Fruit fly (Drosophila melanogaster): ENCODE measurements around the gene Sbat.
A peak's percentile ranks its signal among the peaks of the same experiment; 100 is the strongest.

The Sbat gene

DNA sequence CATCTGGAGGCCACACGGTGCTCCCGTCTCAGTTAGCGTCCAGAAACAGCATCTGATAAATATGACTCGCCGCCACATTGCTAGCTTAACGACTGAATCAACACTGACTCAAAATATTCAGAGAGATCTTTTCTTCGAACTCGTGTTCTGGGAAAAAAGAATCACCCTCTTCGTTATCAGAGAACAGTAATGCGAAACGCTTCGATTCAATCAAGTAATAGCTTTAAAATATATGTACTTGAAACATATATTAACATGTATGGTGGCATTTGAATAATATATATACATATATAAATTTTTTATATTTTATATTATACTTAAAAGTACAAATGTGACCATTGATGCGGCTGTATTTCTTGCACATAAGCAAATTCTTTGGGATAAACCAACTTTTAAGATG lies 32.5 kb upstream of the Sbat start, which contains the start of gene CG18557:
Gene CG18557 (minus strand): TSS at position 101 of the 400 bp plus-strand sequence.
- TF ChIP-seq svp (GFP tag) (peak; percentile 77), CG6792 (GFP tag; optimal IDR thresholded peaks at IDR 0.05) (no peak)

DNA sequence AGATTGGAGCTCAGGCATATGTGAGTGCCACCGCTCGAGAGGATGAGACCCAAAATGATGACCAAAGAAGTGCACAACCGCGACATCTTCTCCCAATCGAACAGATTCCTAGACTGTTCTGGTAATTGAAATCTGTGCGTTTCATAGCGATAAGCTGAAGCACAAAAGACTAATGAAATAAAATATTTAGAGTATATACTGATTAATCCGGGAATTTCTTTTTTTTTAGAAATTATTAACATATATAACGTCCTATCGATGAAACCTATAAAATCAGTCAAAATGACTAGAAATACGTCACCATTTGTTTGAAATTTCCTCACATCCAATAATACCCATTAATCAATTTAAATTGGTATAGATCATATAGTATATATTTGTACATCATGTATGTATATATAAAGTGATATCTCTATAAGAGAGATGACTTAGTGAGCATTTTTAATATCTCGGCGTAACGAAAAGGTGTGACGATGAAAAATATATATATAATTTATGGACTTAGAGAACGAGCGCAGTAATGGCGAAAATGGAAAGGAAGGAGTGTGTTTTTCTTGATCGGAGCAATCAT lies 30.9 kb upstream of the Sbat start, which contains the start of the genes CG3117 and CG2983:
Gene CG3117 (minus strand): TSS at position 101 of the 571 bp plus-strand sequence.
Gene CG2983 (plus strand): TSS at position 521 of the 571 bp plus-strand sequence.
- TF ChIP-seq salr (GFP tag; optimal IDR thresholded peaks at IDR 0.05): no peak
- TF ChIP-seq Blimp-1 (GFP tag; optimal IDR thresholded peaks at IDR 0.05): no peak
- TF ChIP-seq Sox15 (GFP tag; optimal IDR thresholded peaks at IDR 0.05): no peak
- TF ChIP-seq CG9139 (GFP tag; optimal IDR thresholded peaks at IDR 0.05): no peak
- TF ChIP-seq Gug (GFP tag; IDR thresholded peaks at IDR 0.05): no peak
- TF ChIP-seq CG11294 (GFP tag; IDR thresholded peaks at IDR 0.05): no peak
- TF ChIP-seq lz (GFP tag; optimal IDR thresholded peaks at IDR 0.05): no peak
- no peak for TF ChIP-seq svp (GFP tag)
- no peak for TF ChIP-seq fd59A (GFP tag; optimal IDR thresholded peaks at IDR 0.05)
- TF ChIP-seq CG32006 (GFP tag; optimal IDR thresholded peaks at IDR 0.05): no peak
- TF ChIP-seq Eip93F (GFP tag; optimal IDR thresholded peaks at IDR 0.05): no peak
- no peak for TF ChIP-seq Met (GFP tag; optimal IDR thresholded peaks at IDR 0.05)
- TF ChIP-seq topi (GFP tag; optimal IDR thresholded peaks at IDR 0.05): no peak
- no peak for TF ChIP-seq Hr38 (GFP tag; optimal IDR thresholded peaks at IDR 0.05)
- no peak for TF ChIP-seq CG8119 (GFP tag; IDR thresholded peaks at IDR 0.05)
- no peak for TF ChIP-seq dsx (GFP tag; optimal IDR thresholded peaks at IDR 0.05; ENCODE audit: poor library complexity, severe bottlenecking)
- TF ChIP-seq CG6163 (GFP tag; IDR thresholded peaks at IDR 0.05): no peak
- no peak for TF ChIP-seq CG6808 (GFP tag; optimal IDR thresholded peaks at IDR 0.05)
- TF ChIP-seq CG11902 (GFP tag; optimal IDR thresholded peaks at IDR 0.05): no peak

DNA sequence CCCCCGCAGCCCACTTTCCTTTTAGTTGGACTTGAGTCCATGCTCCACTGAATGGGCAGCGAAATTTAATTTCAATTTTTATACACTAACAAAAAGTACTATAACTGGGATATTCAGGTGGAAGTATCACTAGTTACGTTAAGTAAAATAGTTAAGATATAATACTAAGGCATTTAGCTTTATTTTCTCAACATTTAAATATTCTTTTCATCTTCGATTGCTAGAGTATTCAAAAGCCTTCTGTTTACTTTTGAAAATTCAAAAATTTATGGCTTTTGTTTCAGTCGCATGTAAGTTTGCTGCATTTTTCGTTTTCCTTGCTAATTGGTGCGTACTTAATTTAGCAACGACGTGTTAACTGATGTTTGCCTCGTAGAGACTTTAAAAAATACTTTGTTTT lies 26.6 kb upstream of the Sbat start:
- TF ChIP-seq Sox14 (GFP tag; optimal IDR thresholded peaks at IDR 0.05) (no peak), CG6808 (GFP tag; optimal IDR thresholded peaks at IDR 0.05) (no peak), achi (GFP tag; optimal IDR thresholded peaks at IDR 0.05) (peak; percentile 6), CG15336 (GFP tag; IDR thresholded peaks at IDR 0.05) (peak; percentile 69), Eip78C (GFP tag) (peak; percentile 64), acj6 (GFP tag; optimal IDR thresholded peaks at IDR 0.05) (peak; percentile 19), Hr4 (GFP tag; optimal IDR thresholded peaks at IDR 0.05) (peak; percentile 27), CG8119 (GFP tag; IDR thresholded peaks at IDR 0.05) (peak; percentile 64), CG6276 (GFP tag; optimal IDR thresholded peaks at IDR 0.05) (peak; percentile 24), OdsH (GFP tag; optimal IDR thresholded peaks at IDR 0.05) (no peak), CG32006 (GFP tag; optimal IDR thresholded peaks at IDR 0.05) (peak; percentile 62)

DNA sequence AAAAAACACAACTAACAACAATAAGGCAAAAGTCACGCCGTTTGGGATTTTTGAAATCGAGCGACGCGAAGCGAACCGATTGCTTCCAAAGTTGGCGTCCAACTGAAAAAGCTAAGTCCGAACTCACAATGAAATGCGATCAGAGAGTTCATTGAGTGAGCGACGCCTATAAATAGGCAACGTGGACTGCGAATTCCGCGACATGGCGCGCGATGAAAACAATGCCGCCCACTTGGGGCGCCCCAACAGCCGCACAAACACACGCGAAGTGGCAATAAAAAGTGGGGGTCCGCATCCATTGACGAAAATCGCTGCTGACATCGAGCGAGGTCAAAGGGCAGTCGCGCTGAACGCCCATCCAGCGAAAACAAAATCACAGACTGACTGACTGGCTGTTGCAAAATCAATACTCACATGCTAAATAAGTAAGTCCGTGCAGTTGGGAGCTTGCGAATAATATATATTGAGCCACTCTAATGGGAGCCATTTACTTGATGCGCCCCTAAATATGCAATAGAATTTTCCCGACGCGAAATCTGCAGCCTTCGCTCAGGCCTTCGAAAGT lies 22.9 kb upstream of the Sbat start:
- no peak for TF ChIP-seq dsx (GFP tag; optimal IDR thresholded peaks at IDR 0.05; ENCODE audit: poor library complexity, severe bottlenecking)
- TF ChIP-seq CG8119 (GFP tag; IDR thresholded peaks at IDR 0.05): peak; percentile 52; the same call in 2 of the 3 replicates
- no peak for TF ChIP-seq CG8319 (GFP tag; optimal IDR thresholded peaks at IDR 0.05)
- TF ChIP-seq acj6 (GFP tag; optimal IDR thresholded peaks at IDR 0.05): peak; percentile 13
- peak; percentile 76 for TF ChIP-seq svp (GFP tag)
- no peak for TF ChIP-seq CG6792 (GFP tag; optimal IDR thresholded peaks at IDR 0.05)
- no peak for TF ChIP-seq CG31627 (GFP tag; optimal IDR thresholded peaks at IDR 0.05)

DNA sequence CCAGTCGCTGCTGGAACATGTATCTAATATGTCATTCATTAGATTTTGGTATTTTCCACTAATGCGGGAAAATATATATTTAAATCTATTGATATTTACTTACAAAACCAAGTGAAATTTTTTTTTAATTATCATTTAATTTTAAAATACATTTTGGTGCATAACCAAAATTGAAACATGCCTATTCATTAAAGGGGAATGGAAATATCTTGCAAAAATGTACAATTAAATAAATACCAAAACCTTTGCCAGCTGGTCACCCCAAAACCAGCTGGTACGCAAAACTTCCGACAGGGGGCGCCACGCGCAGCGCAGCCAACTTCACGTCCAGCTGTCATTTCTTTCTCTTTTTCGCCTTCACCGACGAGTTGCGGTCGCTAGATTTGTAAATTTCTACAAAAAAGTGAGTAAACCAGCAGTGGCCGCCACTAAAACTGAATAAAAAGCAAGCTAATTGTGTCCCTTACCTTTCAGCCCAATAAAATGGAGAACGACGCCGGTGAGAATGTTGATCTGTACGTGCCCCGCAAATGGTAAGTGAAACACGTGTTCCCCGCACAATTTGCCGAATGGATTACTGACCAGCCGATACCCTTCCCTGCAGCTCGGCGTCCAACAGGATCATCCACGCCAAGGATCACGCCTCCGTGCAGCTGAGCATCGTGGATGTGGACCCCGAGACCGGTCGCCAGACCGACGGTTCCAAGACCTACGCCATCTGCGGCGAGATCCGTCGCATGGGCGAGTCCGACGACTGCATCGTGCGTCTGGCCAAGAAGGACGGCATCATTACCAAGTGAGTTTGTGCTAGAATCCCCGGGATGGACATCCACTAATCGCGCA lies 22.1 kb upstream of the Sbat start, which contains the start of the genes CG3104 and RpS21:
Gene CG3104 (minus strand): TSS at position 6 of the 843 bp plus-strand sequence.
Gene RpS21 (plus strand): TSS at position 298 of the 843 bp plus-strand sequence.
- peak; percentile 46 for TF ChIP-seq CG32006 (GFP tag; optimal IDR thresholded peaks at IDR 0.05)
- peak; percentile 50 for TF ChIP-seq fd59A (GFP tag; optimal IDR thresholded peaks at IDR 0.05)
- peak; percentile 89 for TF ChIP-seq CG6163 (GFP tag; IDR thresholded peaks at IDR 0.05)
- TF ChIP-seq Hr39 (GFP tag; optimal IDR thresholded peaks at IDR 0.05): peak; percentile 86
- TF ChIP-seq CG6854 (GFP tag; optimal IDR thresholded peaks at IDR 0.05): peak; percentile 72
- TF ChIP-seq CG6276 (GFP tag; optimal IDR thresholded peaks at IDR 0.05): peak; percentile 4
- peak; percentile 13 for TF ChIP-seq CG4318 (GFP tag; optimal IDR thresholded peaks at IDR 0.05)
- TF ChIP-seq Hr4 (GFP tag; optimal IDR thresholded peaks at IDR 0.05): peak; percentile 23
- TF ChIP-seq topi (GFP tag; optimal IDR thresholded peaks at IDR 0.05): peak; percentile 71
- TF ChIP-seq CG7368 (GFP tag; optimal IDR thresholded peaks at IDR 0.05): peak; percentile 64
- peak; percentile 65 for TF ChIP-seq Smox (GFP tag; optimal IDR thresholded peaks at IDR 0.05)
- TF ChIP-seq fkh (GFP tag; optimal IDR thresholded peaks at IDR 0.05): peak; percentile 73
- peak; percentile 16 for TF ChIP-seq CG9139 (GFP tag; optimal IDR thresholded peaks at IDR 0.05)
- peak; percentile 89 for TF ChIP-seq Eip78C (GFP tag)
- peak; percentile 68 to 77 for TF ChIP-seq ss (GFP tag; optimal IDR thresholded peaks at IDR 0.05)
- peak; percentile 70 for TF ChIP-seq pdm3 (GFP tag; optimal IDR thresholded peaks at IDR 0.05)
- TF ChIP-seq achi (GFP tag; optimal IDR thresholded peaks at IDR 0.05): peak; percentile 99
- TF ChIP-seq CG31627 (GFP tag; optimal IDR thresholded peaks at IDR 0.05): peak; percentile 85
- peak; percentile 54 for TF ChIP-seq CG10631 (GFP tag; optimal IDR thresholded peaks at IDR 0.05)
